Fruit fly (Drosophila melanogaster): ENCODE results near the gene Tango6.
A peak's percentile ranks its signal among the peaks of the same experiment; 100 is the strongest.

The Tango6 gene

dm6 chr2L:19009130-19009529 is 40.3 kb downstream of the Tango6 start, which contains the start of gene RpL30 (continued):
- TF ChIP-seq gcm2 (GFP tag; optimal IDR thresholded peaks at IDR 0.05) (peak; percentile 87), CG4820 (GFP tag; optimal IDR thresholded peaks at IDR 0.05) (peak; percentile 74), fu2 (GFP tag; optimal IDR thresholded peaks at IDR 0.05) (peak; percentile 77), pzg (GFP tag; optimal IDR thresholded peaks at IDR 0.05) (peak; percentile 100), Hmx (GFP tag; optimal IDR thresholded peaks at IDR 0.05) (no peak), Fer2 (tag; optimal IDR thresholded peaks at IDR 0.05) (peak; percentile 68), Dfd (GFP tag; optimal IDR thresholded peaks at IDR 0.05) (no peak), dimm (GFP tag; IDR thresholded peaks at IDR 0.05) (peak; percentile 50; the same call in 1 of the 2 replicates), ato (GFP tag; IDR thresholded peaks at IDR 0.05; ENCODE audit: partially characterized antibody) (peak; percentile 40; the same call in 1 of the 2 replicates), HmgD (GFP tag; optimal IDR thresholded peaks at IDR 0.05) (peak; percentile 96), CG15601 (tag; optimal IDR thresholded peaks at IDR 0.05) (peak; percentile 94), Abd-B (GFP tag; optimal IDR thresholded peaks at IDR 0.05) (peak; percentile 85), CG6254 (GFP tag; optimal IDR thresholded peaks at IDR 0.05) (peak; percentile 87), CG30403 (GFP tag; optimal IDR thresholded peaks at IDR 0.05) (peak; percentile 72), scrt (GFP tag; optimal IDR thresholded peaks at IDR 0.05) (peak; percentile 92), vvl (GFP tag; IDR thresholded peaks at IDR 0.05) (peak; percentile 97), lbe (GFP tag; optimal IDR thresholded peaks at IDR 0.05) (peak; percentile 87), CG9932 (GFP tag; IDR thresholded peaks at IDR 0.05) (peak; percentile 86), CG18262 (tag; optimal IDR thresholded peaks at IDR 0.05) (peak; percentile 79), CG17361 (GFP tag; IDR thresholded peaks at IDR 0.05) (peak; percentile 78), CG43689 (GFP tag; IDR thresholded peaks at IDR 0.05) (peak; percentile 55; the same call in 1 of the 2 replicates), Spps (tag; optimal IDR thresholded peaks at IDR 0.05) (peak; percentile 80), CHES-1-like (GFP tag; optimal IDR thresholded peaks at IDR 0.05) (peak; percentile 96), CG4424 (GFP tag; optimal IDR thresholded peaks at IDR 0.05) (peak; percentile 83), cato (GFP tag; optimal IDR thresholded peaks at IDR 0.05; ENCODE audit: borderline replicate concordance) (peak; percentile 9), bcd (GFP tag; optimal IDR thresholded peaks at IDR 0.05) (peak; percentile 94), CG16815 (GFP tag; optimal IDR thresholded peaks at IDR 0.05) (peak; percentile 59), CG4328 (GFP tag; optimal IDR thresholded peaks at IDR 0.05) (peak; percentile 90), Atf3 (GFP tag; optimal IDR thresholded peaks at IDR 0.05) (peak; percentile 57), CG10462 (GFP tag; optimal IDR thresholded peaks at IDR 0.05) (peak; percentile 77), so (GFP tag; IDR thresholded peaks at IDR 0.05) (peak; percentile 92), Fer1 (GFP tag; optimal IDR thresholded peaks at IDR 0.05) (peak; percentile 97), pnt (GFP tag; optimal IDR thresholded peaks at IDR 0.05) (peak; percentile 36), CG12236 (GFP tag; optimal IDR thresholded peaks at IDR 0.05) (peak; percentile 85), CG15696 (tag; optimal IDR thresholded peaks at IDR 0.05) (peak; percentile 59), crc (GFP tag; optimal IDR thresholded peaks at IDR 0.05) (peak; percentile 83), CG1529 (GFP tag; optimal IDR thresholded peaks at IDR 0.05) (peak; percentile 85), wor (GFP tag; IDR thresholded peaks at IDR 0.05) (peak; percentile 43), pho (GFP tag; optimal IDR thresholded peaks at IDR 0.05) (peak; percentile 89), CG4617 (GFP tag; optimal IDR thresholded peaks at IDR 0.05; ENCODE audit: borderline replicate concordance) (peak; percentile 79), sd (tag; optimal IDR thresholded peaks at IDR 0.05) (peak; percentile 88), tio (GFP tag; optimal IDR thresholded peaks at IDR 0.05) (peak; percentile 61), bigmax (GFP tag; optimal IDR thresholded peaks at IDR 0.05) (peak; percentile 89), maf-S (GFP tag; optimal IDR thresholded peaks at IDR 0.05) (peak; percentile 90), CG12942 (GFP tag; optimal IDR thresholded peaks at IDR 0.05) (peak; percentile 84), CG11085 (GFP tag; IDR thresholded peaks at IDR 0.05) (peak; percentile 73; the same call in 1 of the 2 replicates), CG31441 (GFP tag; IDR thresholded peaks at IDR 0.05) (peak; percentile 90), dmrt99B (tag; optimal IDR thresholded peaks at IDR 0.05) (peak; percentile 76), CG6791 (GFP tag; IDR thresholded peaks at IDR 0.05; ENCODE audit: partially characterized antibody) (peak; percentile 64), Xrp1 (GFP tag; IDR thresholded peaks at IDR 0.05) (peak; percentile 11), CG3726 (GFP tag; IDR thresholded peaks at IDR 0.05) (peak; percentile 81)
